Worm (Caenorhabditis elegans): Measurements from ENCODE around the gene nlp-67.

ce11 chrX:16184069-16184468, at the start of gene nlp-67:
- TF ChIP-seq fos-1 (tag; optimal IDR thresholded peaks at IDR 0.05) (no peak), nhr-237 (tag; optimal IDR thresholded peaks at IDR 0.05) (no peak), nhr-77 (tag; optimal IDR thresholded peaks at IDR 0.05) (no peak), ceh-82 (tag; optimal IDR thresholded peaks at IDR 0.05) (no peak), ceh-16 (tag; optimal IDR thresholded peaks at IDR 0.05) (no peak), snpc-4 (tag; optimal IDR thresholded peaks at IDR 0.05) (no peak), tbx-2 (tag; optimal IDR thresholded peaks at IDR 0.05) (no peak)
